Fruit fly (Drosophila melanogaster): ENCODE data around the gene CG11267.

CG11267 gene

dm6 chr3L:13032085-13032914, 16.4 kb downstream of the CG11267 start:
- TF ChIP-seq foxo (GFP tag; optimal IDR thresholded peaks at IDR 0.05) = peak in 1 of 2 experiments; percentile 14
- TF ChIP-seq Jra (GFP tag; optimal IDR thresholded peaks at IDR 0.05) = no peak
- no peak for TF ChIP-seq pan (optimal IDR thresholded peaks at IDR 0.05)
- TF ChIP-seq Hnf4 (GFP tag; optimal IDR thresholded peaks at IDR 0.05) = no peak
- TF ChIP-seq Sp1 (GFP tag; optimal IDR thresholded peaks at IDR 0.05) = peak; percentile 13
- TF ChIP-seq Rel (GFP tag; optimal IDR thresholded peaks at IDR 0.05) = no peak
- peak; percentile 88 for TF ChIP-seq Rel (tag; optimal IDR thresholded peaks at IDR 0.05)
- no peak for TF ChIP-seq h (GFP tag; optimal IDR thresholded peaks at IDR 0.05)
- no peak for TF ChIP-seq lola (GFP tag; optimal IDR thresholded peaks at IDR 0.05)
- TF ChIP-seq Dfd (GFP tag; optimal IDR thresholded peaks at IDR 0.05) = no peak
- no peak for TF ChIP-seq CG32264 (GFP tag; optimal IDR thresholded peaks at IDR 0.05)
- no peak for TF ChIP-seq tai (GFP tag; optimal IDR thresholded peaks at IDR 0.05)

- TF ChIP-seq brk (GFP tag; optimal IDR thresholded peaks at IDR 0.05) (no peak), Hr78 (GFP tag; optimal IDR thresholded peaks at IDR 0.05) (no peak), dl (GFP tag; optimal IDR thresholded peaks at IDR 0.05; ENCODE audit: insufficient read depth in 1 of 2, partially characterized antibody in 2 of 2) (no peak), psq (GFP tag; optimal IDR thresholded peaks at IDR 0.05) (no peak), Abd-B (GFP tag; optimal IDR thresholded peaks at IDR 0.05) (no peak), HLH106 (tag; optimal IDR thresholded peaks at IDR 0.05) (no peak), Rel (GFP tag; optimal IDR thresholded peaks at IDR 0.05) (no peak), Rel (tag; optimal IDR thresholded peaks at IDR 0.05) (no peak), GATAd (GFP tag; optimal IDR thresholded peaks at IDR 0.05) (no peak)
Measured at dm6 chr3L:13032915-13033282, 17.0 kb downstream of the CG11267 start.

dm6 chr3L:13033361-13033760, 17.5 kb downstream of the CG11267 start:
- peak; percentile 42 for TF ChIP-seq Vsx2 (GFP tag; optimal IDR thresholded peaks at IDR 0.05; ENCODE audit: partially characterized antibody)
- TF ChIP-seq br (GFP tag; optimal IDR thresholded peaks at IDR 0.05) = no peak

- no peak for TF ChIP-seq usp (GFP tag; optimal IDR thresholded peaks at IDR 0.05)
- TF ChIP-seq Mio (GFP tag; optimal IDR thresholded peaks at IDR 0.05) = no peak
- TF ChIP-seq sv (GFP tag; optimal IDR thresholded peaks at IDR 0.05) = peak; percentile 21
- TF ChIP-seq foxo (GFP tag; optimal IDR thresholded peaks at IDR 0.05) = peak in 1 of 2 experiments; percentile 50
- TF ChIP-seq CG32264 (GFP tag; optimal IDR thresholded peaks at IDR 0.05) = no peak
- TF ChIP-seq Sp1 (GFP tag; optimal IDR thresholded peaks at IDR 0.05) = peak; percentile 20
- TF ChIP-seq woc (GFP tag; optimal IDR thresholded peaks at IDR 0.05) = no peak
- no peak for TF ChIP-seq lola (GFP tag; optimal IDR thresholded peaks at IDR 0.05)
- no peak for TF ChIP-seq Abd-B (GFP tag; optimal IDR thresholded peaks at IDR 0.05)
- TF ChIP-seq Vsx2 (GFP tag; optimal IDR thresholded peaks at IDR 0.05; ENCODE audit: partially characterized antibody) = no peak
- TF ChIP-seq Hr83 (GFP tag; optimal IDR thresholded peaks at IDR 0.05; ENCODE audit: poor library complexity, severe bottlenecking) = peak; percentile 87
- TF ChIP-seq dmrt93B (GFP tag; optimal IDR thresholded peaks at IDR 0.05) = no peak
- no peak for TF ChIP-seq Myc (optimal IDR thresholded peaks at IDR 0.05)
- TF ChIP-seq brk (GFP tag; optimal IDR thresholded peaks at IDR 0.05) = no peak
- TF ChIP-seq tai (GFP tag; optimal IDR thresholded peaks at IDR 0.05) = no peak
- TF ChIP-seq Jra (GFP tag; optimal IDR thresholded peaks at IDR 0.05) = no peak
- no peak for TF ChIP-seq Dfd (GFP tag; optimal IDR thresholded peaks at IDR 0.05)
- no peak for TF ChIP-seq sage (GFP tag; optimal IDR thresholded peaks at IDR 0.05)
- no peak for TF ChIP-seq dsf (GFP tag; optimal IDR thresholded peaks at IDR 0.05; ENCODE audit: borderline replicate concordance)
- TF ChIP-seq pan (optimal IDR thresholded peaks at IDR 0.05) = no peak
- no peak for TF ChIP-seq CrebA (GFP tag; optimal IDR thresholded peaks at IDR 0.05; ENCODE audit: borderline replicate concordance)
- no peak for TF ChIP-seq N (GFP tag; optimal IDR thresholded peaks at IDR 0.05)
- no peak for TF ChIP-seq Rel (GFP tag; optimal IDR thresholded peaks at IDR 0.05)
- TF ChIP-seq Rel (tag; optimal IDR thresholded peaks at IDR 0.05) = no peak
- no peak for TF ChIP-seq GATAd (GFP tag; optimal IDR thresholded peaks at IDR 0.05)
- TF ChIP-seq Hnf4 (GFP tag; optimal IDR thresholded peaks at IDR 0.05) = no peak
- no peak for TF ChIP-seq OdsH (GFP tag; optimal IDR thresholded peaks at IDR 0.05)
- TF ChIP-seq jim (GFP tag; optimal IDR thresholded peaks at IDR 0.05) = no peak
- TF ChIP-seq Dif (GFP tag; optimal IDR thresholded peaks at IDR 0.05; ENCODE audit: partially characterized antibody) = no peak
- TF ChIP-seq ey (GFP tag; optimal IDR thresholded peaks at IDR 0.05) = peak; percentile 8
- TF ChIP-seq HLH106 (tag; optimal IDR thresholded peaks at IDR 0.05) = no peak
- TF ChIP-seq dl (GFP tag; optimal IDR thresholded peaks at IDR 0.05; ENCODE audit: insufficient read depth in 1 of 2, partially characterized antibody in 2 of 2) = no peak
- TF ChIP-seq rgr (GFP tag; optimal IDR thresholded peaks at IDR 0.05) = peak; percentile 46
- peak; percentile 30 for TF ChIP-seq fru (GFP tag; optimal IDR thresholded peaks at IDR 0.05)
- no peak for TF ChIP-seq br (GFP tag; optimal IDR thresholded peaks at IDR 0.05)
- TF ChIP-seq Hr78 (GFP tag; optimal IDR thresholded peaks at IDR 0.05) = no peak
- TF ChIP-seq CG9705 (GFP tag; optimal IDR thresholded peaks at IDR 0.05) = peak; percentile 32
- TF ChIP-seq h (GFP tag; optimal IDR thresholded peaks at IDR 0.05) = peak; percentile 33
- TF ChIP-seq psq (GFP tag; optimal IDR thresholded peaks at IDR 0.05) = no peak
Measured at dm6 chr3L:13036706-13037457, 21.0 kb downstream of the CG11267 start, which contains the start of gene Srrm1. Gene Srrm1 (plus strand): TSS chr3L:13036821.
